Fruit fly (Drosophila melanogaster): ENCODE measurements around the gene Atu.
A peak's percentile ranks its signal among the peaks of the same experiment; 100 is the strongest.

Atu gene

DNA sequence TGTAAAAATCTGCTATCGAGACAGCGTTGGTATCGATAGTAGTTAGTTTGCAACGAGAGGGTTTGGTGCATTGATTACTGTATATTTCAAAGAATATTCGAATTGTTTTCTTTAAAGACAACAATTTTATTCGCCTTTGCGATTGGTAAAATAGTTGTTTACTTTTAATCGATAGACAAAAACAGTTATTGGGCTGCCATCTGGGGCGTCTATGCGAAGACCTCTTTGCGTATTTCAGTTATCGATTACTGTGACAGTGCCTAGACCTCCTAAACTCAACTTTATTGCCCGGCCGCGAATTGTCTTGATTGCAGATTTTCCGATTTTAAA lies at the start of gene Atu:
Gene Atu (plus strand): TSS at position 245 of the 330 bp plus-strand sequence.
- TF ChIP-seq foxo (GFP tag; optimal IDR thresholded peaks at IDR 0.05) (peak in 1 of 2 experiments; percentile 45), Hnf4 (GFP tag; optimal IDR thresholded peaks at IDR 0.05) (peak; percentile 51), usp (GFP tag; optimal IDR thresholded peaks at IDR 0.05) (no peak), Rel (GFP tag; optimal IDR thresholded peaks at IDR 0.05) (no peak), Rel (tag; optimal IDR thresholded peaks at IDR 0.05) (peak; percentile 16), jim (GFP tag; optimal IDR thresholded peaks at IDR 0.05) (no peak), fru (GFP tag; optimal IDR thresholded peaks at IDR 0.05) (peak; percentile 43), Dif (GFP tag; optimal IDR thresholded peaks at IDR 0.05; ENCODE audit: partially characterized antibody) (peak; percentile 68), sv (GFP tag; optimal IDR thresholded peaks at IDR 0.05) (peak; percentile 29), h (GFP tag; optimal IDR thresholded peaks at IDR 0.05) (peak; percentile 53), HLH106 (tag; optimal IDR thresholded peaks at IDR 0.05) (peak; percentile 31), ey (GFP tag; optimal IDR thresholded peaks at IDR 0.05) (peak; percentile 3), Jra (GFP tag; optimal IDR thresholded peaks at IDR 0.05) (peak; percentile 58), dsf (GFP tag; optimal IDR thresholded peaks at IDR 0.05; ENCODE audit: borderline replicate concordance) (no peak), psq (GFP tag; optimal IDR thresholded peaks at IDR 0.05) (no peak), rgr (GFP tag; optimal IDR thresholded peaks at IDR 0.05) (peak; percentile 65)

DNA sequence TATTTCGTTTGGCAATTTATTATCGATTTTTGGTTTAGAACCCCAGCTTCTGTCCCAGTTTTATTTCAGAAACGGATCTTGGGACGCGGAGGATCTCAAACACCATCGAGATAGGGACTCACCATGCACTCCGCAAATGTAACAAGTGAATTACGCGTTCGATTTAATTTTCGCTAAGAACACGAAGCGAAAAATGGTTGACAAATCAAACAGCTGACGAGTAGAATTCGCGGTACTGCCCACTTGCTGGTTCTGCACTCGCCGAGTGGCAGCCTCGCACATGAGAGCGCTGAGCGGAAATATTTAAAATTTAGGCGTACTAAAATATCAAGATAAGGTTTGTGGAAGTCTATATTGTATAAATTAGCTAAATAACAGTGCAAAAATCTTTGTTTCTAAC lies 49.7 kb upstream of the Atu start, which contains the start of gene Pi4KIIalpha:
Gene Pi4KIIalpha (minus strand): TSS at position 233 of the 400 bp plus-strand sequence.
- TF ChIP-seq CG9705 (GFP tag; optimal IDR thresholded peaks at IDR 0.05) (no peak), HLH106 (tag; optimal IDR thresholded peaks at IDR 0.05) (no peak), usp (GFP tag; optimal IDR thresholded peaks at IDR 0.05) (no peak), pan (optimal IDR thresholded peaks at IDR 0.05) (no peak), br (GFP tag; optimal IDR thresholded peaks at IDR 0.05) (no peak), OdsH (GFP tag; optimal IDR thresholded peaks at IDR 0.05) (no peak), h (GFP tag; optimal IDR thresholded peaks at IDR 0.05) (no peak), Rel (GFP tag; optimal IDR thresholded peaks at IDR 0.05) (no peak), Rel (tag; optimal IDR thresholded peaks at IDR 0.05) (peak; percentile 41), tai (GFP tag; optimal IDR thresholded peaks at IDR 0.05) (no peak)

DNA sequence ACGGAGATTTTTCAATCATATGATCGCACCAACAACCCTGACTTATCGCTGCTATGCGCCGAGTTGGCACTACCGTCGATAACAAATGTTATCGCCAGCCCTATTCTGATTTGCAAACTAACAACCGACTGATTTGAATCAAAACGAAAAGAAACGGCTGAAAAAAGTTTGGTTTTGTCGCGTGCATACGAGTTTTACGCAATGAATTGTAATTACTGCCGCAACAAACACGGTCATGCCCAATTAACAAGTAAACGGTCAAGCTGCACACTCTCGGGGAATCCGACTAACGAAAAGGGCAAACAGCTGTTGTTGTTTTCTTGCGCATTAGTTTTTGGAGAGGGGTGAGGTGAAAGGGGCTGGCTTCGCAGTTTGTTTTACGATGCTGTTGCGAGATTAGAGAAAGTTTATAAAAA lies 48.4 kb upstream of the Atu start, which contains the start of the genes CG14671 and CG12746:
Gene CG14671 (minus strand): TSS at position 41 of the 416 bp plus-strand sequence.
Gene CG12746 (plus strand): TSS at position 91 of the 416 bp plus-strand sequence.
- no peak for TF ChIP-seq Rel (GFP tag; optimal IDR thresholded peaks at IDR 0.05)
- peak; percentile 88 for TF ChIP-seq Rel (tag; optimal IDR thresholded peaks at IDR 0.05)
- TF ChIP-seq CrebA (GFP tag; optimal IDR thresholded peaks at IDR 0.05; ENCODE audit: borderline replicate concordance), result no peak
- TF ChIP-seq CG32264 (GFP tag; optimal IDR thresholded peaks at IDR 0.05), result no peak

DNA sequence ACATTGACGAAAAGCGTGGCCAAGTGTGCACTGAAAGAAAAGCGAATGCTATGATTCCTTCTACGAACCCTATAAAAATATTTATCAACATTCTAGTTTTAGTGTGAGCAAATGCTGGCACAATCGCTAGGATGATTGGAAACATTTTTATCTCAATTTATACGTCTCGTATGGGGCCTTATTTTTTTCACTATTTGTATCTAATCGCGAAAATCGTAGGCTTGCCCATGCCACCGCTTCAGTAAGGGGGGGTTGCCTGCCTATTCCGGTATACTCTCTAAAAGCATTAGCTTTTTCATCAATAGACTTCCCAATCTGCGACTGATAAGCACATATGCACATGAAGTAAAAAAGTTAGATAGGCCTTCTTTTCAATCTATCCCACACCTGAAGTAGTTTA lies 47.5 kb upstream of the Atu start:
- TF ChIP-seq lola (GFP tag; optimal IDR thresholded peaks at IDR 0.05) (no peak), tai (GFP tag; optimal IDR thresholded peaks at IDR 0.05) (no peak), Abd-B (GFP tag; optimal IDR thresholded peaks at IDR 0.05) (no peak), dmrt93B (GFP tag; optimal IDR thresholded peaks at IDR 0.05) (no peak), Jra (GFP tag; optimal IDR thresholded peaks at IDR 0.05) (peak; percentile 61), Hr78 (GFP tag; optimal IDR thresholded peaks at IDR 0.05) (no peak), Sp1 (GFP tag; optimal IDR thresholded peaks at IDR 0.05) (peak; percentile 74), foxo (GFP tag; optimal IDR thresholded peaks at IDR 0.05) (peak; percentile 68 to 84), sage (GFP tag; optimal IDR thresholded peaks at IDR 0.05) (no peak), dl (GFP tag; optimal IDR thresholded peaks at IDR 0.05; ENCODE audit: insufficient read depth in 1 of 2, partially characterized antibody in 2 of 2) (no peak), N (GFP tag; optimal IDR thresholded peaks at IDR 0.05) (no peak), brk (GFP tag; optimal IDR thresholded peaks at IDR 0.05) (no peak), jim (GFP tag; optimal IDR thresholded peaks at IDR 0.05) (no peak), br (GFP tag; optimal IDR thresholded peaks at IDR 0.05) (peak; percentile 88), Mio (GFP tag; optimal IDR thresholded peaks at IDR 0.05) (no peak), Rel (GFP tag; optimal IDR thresholded peaks at IDR 0.05) (peak; percentile 26), Rel (tag; optimal IDR thresholded peaks at IDR 0.05) (no peak), h (GFP tag; optimal IDR thresholded peaks at IDR 0.05) (peak; percentile 93), rgr (GFP tag; optimal IDR thresholded peaks at IDR 0.05) (peak; percentile 86), Vsx2 (GFP tag; optimal IDR thresholded peaks at IDR 0.05; ENCODE audit: partially characterized antibody) (no peak), Myc (optimal IDR thresholded peaks at IDR 0.05) (no peak), ey (GFP tag; optimal IDR thresholded peaks at IDR 0.05) (peak; percentile 83), OdsH (GFP tag; optimal IDR thresholded peaks at IDR 0.05) (peak; percentile 80), CrebA (GFP tag; optimal IDR thresholded peaks at IDR 0.05; ENCODE audit: borderline replicate concordance) (no peak), fru (GFP tag; optimal IDR thresholded peaks at IDR 0.05) (no peak), pan (optimal IDR thresholded peaks at IDR 0.05) (no peak), psq (GFP tag; optimal IDR thresholded peaks at IDR 0.05) (peak; percentile 64), Hnf4 (GFP tag; optimal IDR thresholded peaks at IDR 0.05) (peak; percentile 78), CG32264 (GFP tag; optimal IDR thresholded peaks at IDR 0.05) (peak; percentile 43), HLH106 (tag; optimal IDR thresholded peaks at IDR 0.05) (peak; percentile 72), sv (GFP tag; optimal IDR thresholded peaks at IDR 0.05) (peak; percentile 70)

Data from whole organism, wandering third instar larva.